Fruit fly (Drosophila melanogaster) whole organism, embryonic: ENCODE data around the gene CAH4.

Experiments
- Antp ChIP-seq: fragments of 200-800 bp; sonication (Bioruptor generic); optimal IDR thresholded peaks from 3 replicates; lab custom pipeline; 2016; ENCODE audit warnings: missing biosample characterization, missing genetic modification characterization
- Bgb ChIP-seq: fragments of 200-800 bp; sonication (Bioruptor generic); IDR thresholded peaks from 2 replicates; pipeline ENCODE4 v1.3.6; 2022; ENCODE audit warnings: missing biosample characterization, missing genetic modification characterization; ENCODE audit not compliant: partially characterized antibody
- CG10321 ChIP-seq: fragments of 200-800 bp; sonication (Bioruptor generic); IDR thresholded peaks from 2 replicates; pipeline ENCODE4 v1.3.6; 2022; ENCODE audit warnings: missing biosample characterization, missing genetic modification characterization
- CG12104 ChIP-seq: fragments of 200-800 bp; sonication (Bioruptor generic); optimal IDR thresholded peaks from 3 replicates; lab custom pipeline; 2016; ENCODE audit warnings: missing biosample characterization, missing genetic modification characterization
- CG13624 ChIP-seq: fragments of 200-800 bp; sonication (Bioruptor generic); optimal IDR thresholded peaks from 2 replicates; lab custom pipeline; 2016; ENCODE audit warnings: missing biosample characterization, missing genetic modification characterization
- CG15269 ChIP-seq: fragments of 200-800 bp; sonication (Bioruptor generic); optimal IDR thresholded peaks from 2 replicates; lab custom pipeline; 2018; ENCODE audit warnings: missing biosample characterization, mild to moderate bottlenecking, missing genetic modification characterization, moderate library complexity
- CG17359 ChIP-seq: fragments of 200-800 bp; sonication (Bioruptor generic); optimal IDR thresholded peaks from 3 replicates; lab custom pipeline; 2018; ENCODE audit warnings: missing biosample characterization, mild to moderate bottlenecking, missing genetic modification characterization, moderate library complexity
- CG18011 ChIP-seq: fragments of 200-800 bp; sonication (Bioruptor generic); optimal IDR thresholded peaks from 2 replicates; lab custom pipeline; 2017; ENCODE audit warnings: missing biosample characterization, missing genetic modification characterization, mild to moderate bottlenecking, moderate library complexity, missing genotype
- CG2875 ChIP-seq: fragments of 200-800 bp; sonication (Bioruptor generic); optimal IDR thresholded peaks from 2 replicates; lab custom pipeline; 2017; ENCODE audit warnings: missing biosample characterization, mild to moderate bottlenecking, missing genetic modification characterization, missing genetic modification reagents
- CG33213 ChIP-seq: fragments of 200-800 bp; sonication (Bioruptor generic); optimal IDR thresholded peaks from 3 replicates; lab custom pipeline; 2016; ENCODE audit warnings: missing biosample characterization, missing genetic modification characterization
- CG33557 ChIP-seq: fragments of 200-800 bp; sonication (Bioruptor generic); optimal IDR thresholded peaks from 2 replicates; lab custom pipeline; 2019; ENCODE audit warnings: missing biosample characterization, mild to moderate bottlenecking, missing genetic modification characterization, moderate library complexity
- CG6254 ChIP-seq: fragments of 200-800 bp; sonication (Bioruptor generic); optimal IDR thresholded peaks from 3 replicates; lab custom pipeline; 2017; ENCODE audit warnings: mild to moderate bottlenecking, missing biosample characterization, missing genetic modification reagents, missing genetic modification characterization
- CG6683 ChIP-seq: fragments of 200-800 bp; sonication (Bioruptor generic); optimal IDR thresholded peaks from 2 replicates; lab custom pipeline; 2017; ENCODE audit warnings: missing biosample characterization, mild to moderate bottlenecking, missing genetic modification characterization, missing genetic modification reagents
- CG6689 ChIP-seq: fragments of 200-800 bp; sonication (Bioruptor generic); IDR thresholded peaks from 2 replicates; pipeline ENCODE4 v1.3.6; 2022; ENCODE audit warnings: missing biosample characterization, missing genetic modification characterization
- CG7556 ChIP-seq: fragments of 200-800 bp; sonication (Bioruptor generic); optimal IDR thresholded peaks from 2 replicates; lab custom pipeline; 2017; ENCODE audit warnings: missing biosample characterization, mild to moderate bottlenecking, missing genetic modification characterization
- CG7963 ChIP-seq: fragments of 200-800 bp; sonication (Bioruptor generic); IDR thresholded peaks from 3 replicates; pipeline ENCODE4 v1.3.6; 2022; ENCODE audit warnings: missing biosample characterization, missing genetic modification characterization; ENCODE audit not compliant: partially characterized antibody
- CG8478 ChIP-seq: fragments of >200 bp; optimal IDR thresholded peaks from 2 replicates; lab custom pipeline; 2018
- Dbx ChIP-seq: fragments of 200-800 bp; sonication (Bioruptor generic); IDR thresholded peaks from 3 replicates; pipeline ENCODE4 v1.3.6; 2022; ENCODE audit warnings: missing biosample characterization, missing genetic modification characterization
- Ets65A ChIP-seq: fragments of 200-800 bp; sonication (Bioruptor generic); peaks from one replicate; lab custom pipeline; 2016; ENCODE audit warnings: missing biosample characterization, missing genetic modification characterization
- Fer2 ChIP-seq: fragments of 200-800 bp; sonication (Bioruptor generic); optimal IDR thresholded peaks from 2 replicates; lab custom pipeline; 2018; ENCODE audit warnings: missing biosample characterization, mild to moderate bottlenecking, missing genetic modification characterization, moderate library complexity
- HLHmδ ChIP-seq: fragments of 200-800 bp; sonication (Bioruptor generic); optimal IDR thresholded peaks from 2 replicates; lab custom pipeline; 2018; ENCODE audit warnings: missing biosample characterization, mild to moderate bottlenecking, missing genetic modification characterization, moderate library complexity
- Hmr ChIP-seq: fragments of 200-800 bp; sonication (Bioruptor generic); optimal IDR thresholded peaks from 3 replicates; lab custom pipeline; 2017; ENCODE audit warnings: mild to moderate bottlenecking, missing biosample characterization, missing genetic modification reagents, missing genetic modification characterization
- Hr39 ChIP-seq: fragments of >200 bp; optimal IDR thresholded peaks from 2 replicates; lab custom pipeline; 2017
- Lhr ChIP-seq: fragments of 200-800 bp; sonication (Bioruptor generic); optimal IDR thresholded peaks from 3 replicates; lab custom pipeline; 2017; ENCODE audit warnings: mild to moderate bottlenecking, missing biosample characterization, missing genetic modification reagents, missing genetic modification characterization
- Max ChIP-seq: fragments of 200-800 bp; sonication (Bioruptor generic); optimal IDR thresholded peaks from 2 replicates; lab custom pipeline; 2016; ENCODE audit warnings: missing biosample characterization, mild to moderate bottlenecking, missing genetic modification characterization
- Meics ChIP-seq: fragments of 200-800 bp; sonication (Bioruptor generic); optimal IDR thresholded peaks from 2 replicates; lab custom pipeline; 2017; ENCODE audit warnings: missing biosample characterization, mild to moderate bottlenecking, missing genetic modification characterization
- NK7.1 ChIP-seq: fragments of 200-800 bp; sonication (Bioruptor generic); optimal IDR thresholded peaks from 3 replicates; lab custom pipeline; 2016; ENCODE audit warnings: missing biosample characterization, missing genetic modification characterization
- Oaz ChIP-seq: fragments of 200-800 bp; sonication (Bioruptor generic); IDR thresholded peaks from 2 replicates; pipeline ENCODE4 v1.3.6; 2022; ENCODE audit warnings: missing biosample characterization, missing genetic modification characterization
- PHDP ChIP-seq: fragments of 200-800 bp; sonication (Bioruptor generic); optimal IDR thresholded peaks from 3 replicates; lab custom pipeline; 2018; ENCODE audit warnings: missing biosample characterization, mild to moderate bottlenecking, missing genetic modification characterization, moderate library complexity
- Ravus ChIP-seq: fragments of 200-800 bp; sonication (Bioruptor generic); IDR thresholded peaks from 2 replicates; pipeline ENCODE4 v1.3.6; 2022; ENCODE audit warnings: missing biosample characterization, missing genetic modification characterization
- Sry-β ChIP-seq: fragments of 200-800 bp; sonication (Bioruptor generic); optimal IDR thresholded peaks from 2 replicates; lab custom pipeline; 2018; ENCODE audit warnings: missing biosample characterization, mild to moderate bottlenecking, missing genetic modification characterization, moderate library complexity
- cato ChIP-seq: fragments of 200-800 bp; sonication (Bioruptor generic); optimal IDR thresholded peaks from 2 replicates; lab custom pipeline; 2016; ENCODE audit warnings: missing biosample characterization, missing genetic modification characterization, borderline replicate concordance
- chif ChIP-seq, 2 experiments: fragments of 200-800 bp; sonication (Bioruptor generic); optimal IDR thresholded peaks; 3 replicates each; lab custom pipeline; 2016; ENCODE audit warnings: missing biosample characterization in 2 of 2, missing genetic modification characterization in 2 of 2
- dati ChIP-seq: fragments of 200-800 bp; sonication (Bioruptor generic); IDR thresholded peaks from 2 replicates; pipeline ENCODE4 v1.3.6; 2022; ENCODE audit warnings: missing biosample characterization, missing genetic modification characterization
- gsb ChIP-seq: fragments of 200-800 bp; sonication (Bioruptor generic); IDR thresholded peaks from 2 replicates; pipeline ENCODE4 v1.3.6; 2022; ENCODE audit warnings: missing biosample characterization, missing genetic modification characterization
- jigr1 ChIP-seq: fragments of 200-800 bp; sonication (Bioruptor generic); IDR thresholded peaks from 3 replicates; pipeline ENCODE4 v1.3.6; 2022; ENCODE audit warnings: missing biosample characterization, missing genetic modification characterization
- kay ChIP-seq: fragments of 200-800 bp; sonication (Bioruptor generic); optimal IDR thresholded peaks from 2 replicates; lab custom pipeline; 2016; ENCODE audit warnings: missing biosample characterization, missing genetic modification characterization
- klu ChIP-seq: fragments of 200-800 bp; sonication (Bioruptor generic); IDR thresholded peaks from 2 replicates; pipeline ENCODE4 v1.3.6; 2022; ENCODE audit warnings: missing biosample characterization, missing genetic modification characterization
- lola ChIP-seq, 3 experiments: fragments of >200 bp in 2 of 3; fragments of 200-800 bp in 1 of 3; sonication (Bioruptor generic) in 1 of 3; optimal IDR thresholded peaks; 2 replicates each; lab custom pipeline; 2017 to 2019; ENCODE audit warnings: missing biosample characterization in 3 of 3, missing genetic modification characterization in 3 of 3, mild to moderate bottlenecking in 1 of 3, moderate library complexity in 1 of 3
- nerfin-1 ChIP-seq: fragments of 200-800 bp; sonication (Bioruptor generic); optimal IDR thresholded peaks from 3 replicates; lab custom pipeline; 2019; ENCODE audit warnings: missing biosample characterization, mild to moderate bottlenecking, missing genetic modification characterization, moderate library complexity
- p53 ChIP-seq: fragments of 200-800 bp; sonication (Bioruptor generic); optimal IDR thresholded peaks from 2 replicates; lab custom pipeline; 2016; ENCODE audit warnings: missing biosample characterization, missing genetic modification characterization
- prd ChIP-seq, 3 experiments: fragments of >200 bp in 2 of 3; fragments of 200-800 bp in 1 of 3; sonication (Bioruptor generic) in 1 of 3; optimal IDR thresholded peaks in 2 of 3; IDR thresholded peaks in 1 of 3; 2 replicates in 2 of 3; 3 replicates in 1 of 3; pipeline versions ENCODE4 v1.3.6 to Lab custom; 2017 to 2022; ENCODE audit warnings: missing biosample characterization in 1 of 3, missing genetic modification characterization in 1 of 3
- pros ChIP-seq: fragments of 200-800 bp; sonication (Bioruptor generic); optimal IDR thresholded peaks from 3 replicates; lab custom pipeline; 2019; ENCODE audit warnings: missing biosample characterization, mild to moderate bottlenecking, missing genetic modification characterization, moderate library complexity
- ranshi ChIP-seq: fragments of 200-800 bp; sonication (Bioruptor generic); IDR thresholded peaks from 2 replicates; pipeline ENCODE4 v1.3.6; 2022; ENCODE audit warnings: missing biosample characterization, missing genetic modification characterization
- rib ChIP-seq: fragments of 200-800 bp; sonication (Bioruptor generic); IDR thresholded peaks from 2 replicates; pipeline ENCODE4 v1.3.6; 2022; ENCODE audit warnings: missing biosample characterization, missing genetic modification characterization
- sd ChIP-seq: fragments of 200-800 bp; sonication (Bioruptor generic); optimal IDR thresholded peaks from 3 replicates; lab custom pipeline; 2018; ENCODE audit warnings: missing biosample characterization, mild to moderate bottlenecking, missing genetic modification characterization, moderate library complexity
- sens ChIP-seq: fragments of 200-800 bp; sonication (Bioruptor generic); peaks from one replicate; lab custom pipeline; 2016; ENCODE audit warnings: missing biosample characterization, missing genetic modification characterization
- slou ChIP-seq: fragments of 200-800 bp; sonication (Bioruptor generic); optimal IDR thresholded peaks from 3 replicates; lab custom pipeline; 2016; ENCODE audit warnings: missing biosample characterization, missing genetic modification characterization

CAH4 gene

dm6 chr3R:24875939-24876842 is 18.8 kb upstream of the CAH4 start, which contains the start of gene CG3744 (continued):
- TF ChIP-seq CG17359 (tag; lab: Kevin White, UChicago): peak; percentile 90
- TF ChIP-seq Bgb: peak; percentile 95
- TF ChIP-seq Hmr (GFP tag; lab: Kevin White, UChicago): peak; percentile 95
- peak; percentile 67 for TF ChIP-seq CG13624 (GFP tag; lab: Kevin White, UChicago)
- peak; percentile 54 for TF ChIP-seq Max (GFP tag; lab: Kevin White, UChicago)
- TF ChIP-seq Hr39 (lab: Kevin White, UChicago): peak; percentile 94
- TF ChIP-seq Meics (GFP tag; lab: Kevin White, UChicago): peak; percentile 93
- TF ChIP-seq Ravus: peak; percentile 75
- TF ChIP-seq klu (GFP tag; lab: Robert Waterston, UW): peak; percentile 84
- TF ChIP-seq lola (GFP tag; optimal IDR thresholded peaks at IDR 0.05; lab: Kevin White, UChicago): peak in 1 of 3 experiments; percentile 88
- peak; percentile 78 for TF ChIP-seq CG33557
- TF ChIP-seq NK7.1 (GFP tag; lab: Kevin White, UChicago): peak; percentile 24
- TF ChIP-seq p53: no peak
- peak; percentile 77 for TF ChIP-seq CG12104 (GFP tag; lab: Kevin White, UChicago)
- TF ChIP-seq CG15269 (tag; lab: Kevin White, UChicago): peak; percentile 90
- TF ChIP-seq HLHmδ (GFP tag; lab: Kevin White, UChicago): no peak
- TF ChIP-seq sens: peak; percentile 82
- TF ChIP-seq ranshi: peak; percentile 95
- TF ChIP-seq nerfin-1: peak; percentile 80
- TF ChIP-seq Sry-β (GFP tag; lab: Kevin White, UChicago): peak; percentile 56
- peak; percentile 91 for TF ChIP-seq Fer2 (tag; lab: Kevin White, UChicago)
- peak; percentile 98 for TF ChIP-seq Dbx
- TF ChIP-seq CG6683 (GFP tag; lab: Kevin White, UChicago): peak; percentile 76
- TF ChIP-seq Ets65A (GFP tag; lab: Kevin White, UChicago): peak; percentile 99
- peak; percentile 86 for TF ChIP-seq CG7556
- TF ChIP-seq jigr1 (GFP tag; lab: Robert Waterston, UW): peak; percentile 81; the same call in 2 of the 3 replicates
- TF ChIP-seq dati (GFP tag; lab: Robert Waterston, UW): peak; percentile 71; the same call in 1 of the 2 replicates
- peak; percentile 92 for TF ChIP-seq Lhr
- TF ChIP-seq pros: no peak
- TF ChIP-seq CG7963 (GFP tag; lab: Robert Waterston, UW): peak; percentile 93
- peak; percentile 72 for TF ChIP-seq Antp (GFP tag; lab: Kevin White, UChicago)
- peak; percentile 85 for TF ChIP-seq slou (GFP tag; lab: Kevin White, UChicago)
- peak; percentile 92 for TF ChIP-seq CG8478 (lab: Kevin White, UChicago)
- TF ChIP-seq CG2875 (GFP tag; lab: Kevin White, UChicago): peak; percentile 74
- peak; percentile 90 for TF ChIP-seq rib (GFP tag; lab: Robert Waterston, UW)
- TF ChIP-seq cato (GFP tag; lab: Kevin White, UChicago): peak; percentile 29
- peak; percentile 77; the same call in 1 of the 2 replicates for TF ChIP-seq Oaz
- peak; percentile 56 for TF ChIP-seq CG6254 (GFP tag; lab: Kevin White, UChicago)
- peak; percentile 93 for TF ChIP-seq CG6689
- peak; percentile 69 for TF ChIP-seq kay
- TF ChIP-seq gsb (GFP tag; lab: Robert Waterston, UW): peak; percentile 89
- TF ChIP-seq CG10321 (GFP tag; lab: Robert Waterston, UW): peak; percentile 77
- peak; percentile 73 for TF ChIP-seq CG18011 (GFP tag; lab: Kevin White, UChicago)
- peak; percentile 41 for TF ChIP-seq sd (tag; lab: Kevin White, UChicago)
- TF ChIP-seq prd (optimal IDR thresholded peaks at IDR 0.05; lab: Kevin White, UChicago): no peak
- TF ChIP-seq prd (GFP tag; IDR thresholded peaks at IDR 0.05; lab: Robert Waterston, UW): peak; percentile 96
- TF ChIP-seq PHDP (tag; lab: Kevin White, UChicago): peak; percentile 92
- peak; percentile 40 to 59 for TF ChIP-seq chif (GFP tag; optimal IDR thresholded peaks at IDR 0.05; lab: Kevin White, UChicago)
- peak; percentile 81 for TF ChIP-seq CG33213
